Worm (Caenorhabditis elegans) whole organism, L3 larva: Measurements from ENCODE around the gene srd-9.

ENCODE experiments used
- ama-1 ChIP-seq: fragments of 150-350 bp; optimal IDR thresholded peaks from 2 replicates; lab custom pipeline; 2018
- ceh-28 ChIP-seq: fragments of 150-350 bp; optimal IDR thresholded peaks from 2 replicates; lab custom pipeline; 2014; ENCODE audit warnings: missing biosample characterization, missing genetic modification reagents, missing genetic modification characterization
- ceh-82 ChIP-seq: fragments of 150-350 bp; optimal IDR thresholded peaks from 2 replicates; lab custom pipeline; 2014; ENCODE audit warnings: missing biosample characterization, missing genetic modification characterization
- ceh-9 ChIP-seq: sonication (generic microtip); optimal IDR thresholded peaks from 2 replicates; lab custom pipeline; 2018; ENCODE audit warnings: missing biosample characterization, missing genetic modification characterization
- egl-27 ChIP-seq: sonication (generic microtip); optimal IDR thresholded peaks from 4 replicates; lab custom pipeline; 2017; ENCODE audit warnings: missing biosample characterization, missing genetic modification reagents, missing genetic modification characterization
- elt-1 ChIP-seq: fragments of 150-350 bp; optimal IDR thresholded peaks from 2 replicates; lab custom pipeline; 2014; ENCODE audit warnings: missing biosample characterization, missing genetic modification characterization
- elt-2 ChIP-seq: sonication (generic microtip); optimal IDR thresholded peaks from 2 replicates; lab custom pipeline; 2016; ENCODE audit warnings: missing genetic modification reagents, mild to moderate bottlenecking, missing genetic modification characterization, missing compliant biosample characterization
- eor-1 ChIP-seq, 2 experiments: fragments of 150-350 bp; optimal IDR thresholded peaks; 2 replicates each; lab custom pipeline; 2014 to 2018; ENCODE audit warnings: missing biosample characterization in 2 of 2, missing genetic modification characterization in 2 of 2
- fkh-10 ChIP-seq: sonication (generic microtip); optimal IDR thresholded peaks from 2 replicates; lab custom pipeline; 2017; ENCODE audit warnings: missing biosample characterization, missing genetic modification reagents, missing genetic modification characterization
- hmg-11 ChIP-seq: sonication (generic microtip); optimal IDR thresholded peaks from 2 replicates; lab custom pipeline; 2016; ENCODE audit warnings: missing genetic modification characterization, missing compliant biosample characterization
- jun-1 ChIP-seq: fragments of 150-350 bp; optimal IDR thresholded peaks from 2 replicates; lab custom pipeline; 2014; ENCODE audit warnings: missing biosample characterization, missing genetic modification reagents, missing genetic modification characterization
- lin-15B ChIP-seq: fragments of 150-350 bp; optimal IDR thresholded peaks from 2 replicates; lab custom pipeline; 2014; ENCODE audit warnings: missing biosample characterization, missing genetic modification characterization
- lin-39 ChIP-seq: fragments of 150-350 bp; optimal IDR thresholded peaks from 2 replicates; lab custom pipeline; 2018; ENCODE audit warnings: missing biosample characterization, missing genetic modification reagents, missing genetic modification characterization
- mdl-1 ChIP-seq: fragments of 150-350 bp; optimal IDR thresholded peaks from 2 replicates; lab custom pipeline; 2014; ENCODE audit warnings: missing biosample characterization, missing genetic modification characterization
- mml-1 ChIP-seq: fragments of 150-350 bp; sonication (generic microtip); optimal IDR thresholded peaks from 3 replicates; lab custom pipeline; 2014; ENCODE audit warnings: missing biosample characterization, missing genetic modification characterization
- nhr-12 ChIP-seq: fragments of 150-350 bp; optimal IDR thresholded peaks from 2 replicates; lab custom pipeline; 2014; ENCODE audit warnings: missing biosample characterization, missing genetic modification characterization
- nhr-23 ChIP-seq: fragments of 150-350 bp; optimal IDR thresholded peaks from 2 replicates; lab custom pipeline; 2014; ENCODE audit warnings: missing biosample characterization, missing genetic modification reagents, missing genetic modification characterization
- nhr-237 ChIP-seq: fragments of 150-350 bp; optimal IDR thresholded peaks from 2 replicates; lab custom pipeline; 2014; ENCODE audit warnings: missing biosample characterization, missing genetic modification characterization
- nhr-25 ChIP-seq: sonication (generic microtip); optimal IDR thresholded peaks from 2 replicates; lab custom pipeline; 2017; ENCODE audit warnings: missing biosample characterization, missing genetic modification characterization
- nhr-28 ChIP-seq: fragments of 150-350 bp; optimal IDR thresholded peaks from 2 replicates; lab custom pipeline; 2014; ENCODE audit warnings: missing biosample characterization, missing genetic modification characterization
- nhr-67 ChIP-seq: fragments of 150-350 bp; optimal IDR thresholded peaks from 2 replicates; lab custom pipeline; 2014; ENCODE audit warnings: missing biosample characterization, missing genetic modification characterization
- nhr-76 ChIP-seq: fragments of 150-350 bp; sonication (generic microtip); optimal IDR thresholded peaks from 5 replicates; lab custom pipeline; 2014; ENCODE audit warnings: missing biosample characterization, missing genetic modification characterization
- nhr-77 ChIP-seq: fragments of 150-350 bp; optimal IDR thresholded peaks from 2 replicates; lab custom pipeline; 2014; ENCODE audit warnings: missing biosample characterization, missing genetic modification characterization
- pha-4 ChIP-seq: fragments of 150-350 bp; optimal IDR thresholded peaks from 2 replicates; lab custom pipeline; 2014; ENCODE audit warnings: missing biosample characterization, missing genetic modification reagents, missing genetic modification characterization
- pqm-1 ChIP-seq: fragments of 150-350 bp; optimal IDR thresholded peaks from 2 replicates; lab custom pipeline; 2017; ENCODE audit warnings: missing biosample characterization, missing genetic modification characterization, inconsistent platforms
- sea-2 ChIP-seq: fragments of 150-350 bp; sonication (generic microtip); optimal IDR thresholded peaks from 4 replicates; lab custom pipeline; 2014; ENCODE audit warnings: missing biosample characterization, missing genetic modification reagents, missing genetic modification characterization
- snpc-4 ChIP-seq: fragments of 150-350 bp; optimal IDR thresholded peaks from 2 replicates; lab custom pipeline; 2014; ENCODE audit warnings: missing biosample characterization, missing genetic modification characterization
- tbx-2 ChIP-seq: sonication (generic microtip); optimal IDR thresholded peaks from 2 replicates; lab custom pipeline; 2016; ENCODE audit warnings: mild to moderate bottlenecking, missing genetic modification characterization, missing compliant biosample characterization
- unc-62 ChIP-seq: fragments of 150-350 bp; sonication (generic microtip); optimal IDR thresholded peaks from 4 replicates; lab custom pipeline; 2014; ENCODE audit warnings: missing biosample characterization, missing genetic modification reagents, missing genetic modification characterization
- zag-1 ChIP-seq: fragments of 150-350 bp; optimal IDR thresholded peaks from 2 replicates; lab custom pipeline; 2014; ENCODE audit warnings: missing biosample characterization, missing genetic modification characterization
- ztf-11 ChIP-seq: fragments of 150-350 bp; optimal IDR thresholded peaks from 2 replicates; lab custom pipeline; 2014; ENCODE audit warnings: missing biosample characterization, missing genetic modification characterization

The srd-9 gene

ce11 chrV:5364863-5365262, 13.3 kb downstream of the srd-9 start, which contains the start of gene T09D3.8:
Gene T09D3.8 (plus strand): TSS chrV:5365163.
- TF ChIP-seq elt-1 (tag; lab: Kevin White, UChicago), result no peak

- TF ChIP-seq snpc-4, result no peak
- no peak for TF ChIP-seq lin-39 (tag; lab: Kevin White, UChicago)
- no peak for TF ChIP-seq nhr-25 (tag; lab: Kevin White, UChicago)
- no peak for TF ChIP-seq elt-1 (tag; lab: Kevin White, UChicago)
- TF ChIP-seq tbx-2 (tag; lab: Kevin White, UChicago), result no peak
- no peak for TF ChIP-seq lin-15B (tag; lab: Kevin White, UChicago)
- no peak for TF ChIP-seq unc-62 (GFP tag; lab: Kevin White, UChicago)
- no peak for TF ChIP-seq nhr-76
- no peak for TF ChIP-seq sea-2
- no peak for TF ChIP-seq ceh-82 (tag; lab: Kevin White, UChicago)
- no peak for TF ChIP-seq ceh-9
- no peak for TF ChIP-seq nhr-237 (tag; lab: Kevin White, UChicago)
- no peak for TF ChIP-seq mml-1
- no peak for TF ChIP-seq hmg-11
- TF ChIP-seq ama-1, result no peak
- no peak for TF ChIP-seq ztf-11 (tag; lab: Kevin White, UChicago)
- TF ChIP-seq nhr-67 (tag; lab: Kevin White, UChicago), result no peak
- TF ChIP-seq nhr-28 (tag; lab: Kevin White, UChicago), result no peak
- no peak for TF ChIP-seq zag-1
These were observed 17.2 kb downstream of the srd-9 start, which contains the start of gene T09D3.9 for ce11 chrV:5368792-5369191. Gene T09D3.9 (minus strand): TSS chrV:5368892.

- no peak for TF ChIP-seq mdl-1
- no peak for TF ChIP-seq ceh-82 (tag; lab: Kevin White, UChicago)
- no peak for TF ChIP-seq lin-15B (tag; lab: Kevin White, UChicago)
- TF ChIP-seq jun-1 (tag; lab: Kevin White, UChicago), result no peak
These were observed 20.5 kb downstream of the srd-9 start, which contains the start of gene C35A11.3 for ce11 chrV:5372118-5372517. Gene C35A11.3 (plus strand): TSS chrV:5372418.

- TF ChIP-seq ama-1 (no peak), pqm-1 (tag; lab: Kevin White, UChicago) (no peak), nhr-23 (tag; lab: Kevin White, UChicago) (peak; percentile 73), lin-15B (tag; lab: Kevin White, UChicago) (peak; percentile 6)
- TF ChIP-seq, all 47 proteins: peak for 2
These were observed 34.4 kb downstream of the srd-9 start, which contains the start of gene C35A11.2 for ce11 chrV:5385914-5386493. Gene C35A11.2 (plus strand): TSS chrV:5386299.

ce11 chrV:5392993-5393628, 41.5 kb downstream of the srd-9 start, which contains the start of gene C35A11.4:
Gene C35A11.4 (minus strand): TSS chrV:5393148.
- TF ChIP-seq ceh-28 (no peak), lin-15B (tag; lab: Kevin White, UChicago) (no peak), nhr-237 (tag; lab: Kevin White, UChicago) (no peak), nhr-77 (no peak), nhr-23 (tag; lab: Kevin White, UChicago) (no peak), elt-2 (peak; percentile 99), pha-4 (tag; lab: Kevin White, UChicago) (no peak), pqm-1 (tag; lab: Kevin White, UChicago) (peak; percentile 79), egl-27 (peak; percentile 16), nhr-28 (tag; lab: Kevin White, UChicago) (no peak), eor-1 (tag; optimal IDR thresholded peaks at IDR 0.05; lab: Kevin White, UChicago) (no peak), nhr-12 (no peak), fkh-10 (GFP tag; lab: Kevin White, UChicago) (no peak)
